Worm (Caenorhabditis elegans) whole organism, dauer: Measurements from ENCODE around the gene C35D10.17.

Experiments used
- unc-62 ChIP-seq: sonication (generic microtip); optimal IDR thresholded peaks from 2 replicates; lab custom pipeline; 2017; ENCODE audit warnings: missing biosample characterization, missing genetic modification reagents, missing genetic modification characterization

The C35D10.17 gene

DNA sequence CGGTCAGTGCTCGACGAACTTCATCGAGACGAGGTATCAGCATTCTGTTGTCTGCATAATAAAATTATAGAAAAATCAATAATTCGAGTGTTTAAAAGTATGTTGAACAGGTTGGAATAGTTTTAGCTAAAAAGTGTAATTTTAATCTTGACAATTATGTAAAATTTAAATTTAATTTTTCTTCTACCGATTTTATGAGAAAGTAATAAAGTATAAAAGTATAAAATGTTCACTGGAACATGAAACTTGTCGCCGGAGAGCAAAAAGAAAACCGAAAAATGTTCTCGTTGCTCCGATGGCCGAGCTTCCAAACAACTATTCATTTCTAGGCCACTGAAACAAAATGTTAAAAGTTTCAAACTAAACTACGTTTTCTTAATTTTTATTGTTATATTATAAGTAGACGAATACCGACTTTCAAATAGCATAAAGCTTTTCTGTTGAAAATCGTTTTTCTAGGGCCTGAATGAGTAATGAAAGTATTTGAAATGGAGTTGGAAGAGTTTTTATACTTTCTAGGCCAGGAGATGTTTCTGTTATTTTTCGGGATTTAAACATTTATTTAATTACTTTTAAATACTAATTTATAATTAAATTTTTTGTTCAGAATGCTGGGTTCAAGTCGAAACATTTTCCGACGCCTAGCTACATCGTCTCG is 5.0 kb upstream of the C35D10.17 start, which contains the start of the genes C35D10.10 and C35D10.5:
Gene C35D10.10 (minus strand): TSS at position 51 of the 658 bp plus-strand sequence.
Gene C35D10.5 (plus strand): TSS at position 608 of the 658 bp plus-strand sequence.
- no peak for TF ChIP-seq unc-62 (GFP tag; lab: Kevin White, UChicago)

DNA sequence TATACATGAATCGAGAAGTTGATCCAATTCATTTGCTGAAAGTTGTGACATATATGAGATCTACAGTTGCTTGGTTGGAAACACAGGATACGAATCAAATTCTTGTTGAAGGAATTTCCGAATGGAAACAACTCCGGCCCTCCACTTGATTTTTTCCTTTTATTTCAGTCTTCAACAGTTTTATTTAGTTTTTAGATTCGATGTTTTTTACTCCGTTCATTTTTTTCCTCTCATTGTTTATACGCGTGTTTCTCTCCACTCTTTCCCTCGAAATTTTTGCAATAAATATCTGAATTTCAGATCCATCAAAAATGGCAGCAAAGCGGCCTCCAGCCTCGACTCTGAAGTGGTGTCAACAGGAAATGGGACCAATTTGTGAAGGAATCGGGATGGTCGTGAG is 3.7 kb upstream of the C35D10.17 start, which contains the start of gene coq-8:
Gene coq-8 (plus strand): TSS at position 301 of the 400 bp plus-strand sequence.
- TF ChIP-seq unc-62 (GFP tag; lab: Kevin White, UChicago): no peak

DNA sequence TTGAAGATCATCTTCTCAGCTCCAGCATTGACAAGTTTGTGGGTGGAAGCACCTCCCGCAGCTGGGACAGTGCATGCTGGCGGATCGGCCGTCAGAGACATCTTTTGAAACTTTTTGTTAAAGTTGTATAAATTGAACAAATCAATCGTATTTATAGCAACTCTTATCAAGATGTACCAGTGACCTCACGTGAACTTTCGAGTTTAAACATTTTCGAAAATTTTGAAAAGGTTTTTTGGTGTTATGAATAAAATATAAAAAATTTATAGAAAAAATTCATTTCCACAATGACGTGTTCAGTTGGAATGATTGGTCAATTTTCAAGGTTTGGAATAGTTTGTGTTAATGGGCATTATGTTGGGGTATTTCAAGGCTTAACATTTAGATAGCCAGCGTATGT is 1.8 kb downstream of the C35D10.17 start, which contains the start of the genes msd-4 and C35D10.3:
Gene msd-4 (minus strand): TSS at position 101 of the 400 bp plus-strand sequence.
Gene C35D10.3 (plus strand): TSS at position 279 of the 400 bp plus-strand sequence.
- no peak for TF ChIP-seq unc-62 (GFP tag; lab: Kevin White, UChicago)

- TF ChIP-seq unc-62 (GFP tag; lab: Kevin White, UChicago): no peak
Observed at ce11 chrIII:4870478-4870877, 3.6 kb downstream of the C35D10.17 start, which contains the start of gene gipc-1. Gene gipc-1, plus strand, starts transcription at chrIII:4870778.

DNA sequence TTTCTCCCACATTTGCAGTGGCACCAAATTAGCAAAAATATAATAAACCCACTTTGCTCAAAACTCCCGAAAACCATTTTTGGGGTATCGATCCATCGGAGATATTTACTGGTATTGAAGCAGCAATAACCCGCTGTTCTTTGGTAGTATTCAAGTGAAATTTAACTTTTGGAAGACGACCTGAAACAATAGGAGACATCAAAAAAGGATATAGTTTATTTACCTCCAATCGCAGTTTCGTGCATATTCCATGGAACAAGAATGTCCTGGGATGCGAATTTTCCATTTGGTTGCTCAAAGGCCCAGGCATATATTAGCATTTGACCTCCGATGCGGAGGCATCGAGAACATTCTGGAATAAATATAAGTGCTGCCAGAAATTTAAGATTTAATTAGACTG is 6.5 kb downstream of the C35D10.17 start:
- TF ChIP-seq unc-62 (GFP tag; lab: Kevin White, UChicago): no peak

DNA sequence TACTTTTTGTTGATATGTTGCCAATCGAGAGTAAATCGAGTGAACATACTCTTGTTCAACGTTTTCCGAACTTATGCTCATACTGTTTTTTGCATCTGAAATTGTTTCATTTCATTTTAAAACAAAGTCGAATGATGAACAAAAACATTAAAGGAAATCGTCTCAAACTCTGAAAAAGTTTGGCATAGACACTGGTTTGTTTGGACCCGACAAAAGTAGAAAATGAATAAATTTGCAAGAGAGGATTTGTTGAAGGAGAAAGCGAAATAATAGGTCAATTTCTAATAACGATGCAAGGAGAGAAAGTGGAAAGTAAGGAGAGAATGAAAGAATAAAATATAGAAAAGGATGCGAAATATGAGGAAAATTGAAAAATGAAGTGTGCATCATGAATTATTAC is 7.8 kb downstream of the C35D10.17 start, which contains the start of gene C35D10.12:
Gene C35D10.12 (minus strand): TSS at position 101 of the 400 bp plus-strand sequence.
- no peak for TF ChIP-seq unc-62 (GFP tag; lab: Kevin White, UChicago)

DNA sequence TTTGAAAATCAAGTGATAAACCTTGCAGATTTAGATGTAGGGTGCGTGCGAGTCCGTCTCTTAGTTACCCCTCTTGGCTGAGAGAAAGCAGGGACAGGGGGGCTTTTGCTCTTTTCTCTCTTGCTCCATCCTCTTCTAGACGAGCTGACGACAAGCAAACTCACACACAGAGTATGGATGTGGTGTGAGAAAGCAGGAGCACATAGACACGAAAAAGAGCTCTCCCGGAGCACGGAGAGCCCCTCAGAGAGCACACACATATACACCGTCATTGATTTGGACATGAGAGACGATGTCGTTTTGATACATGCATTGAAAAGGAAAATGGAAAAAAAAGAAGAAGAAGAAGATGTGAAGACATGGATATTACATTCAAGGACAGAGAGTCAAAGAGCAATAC is 8.8 kb downstream of the C35D10.17 start:
- TF ChIP-seq unc-62 (GFP tag; lab: Kevin White, UChicago): no peak

DNA sequence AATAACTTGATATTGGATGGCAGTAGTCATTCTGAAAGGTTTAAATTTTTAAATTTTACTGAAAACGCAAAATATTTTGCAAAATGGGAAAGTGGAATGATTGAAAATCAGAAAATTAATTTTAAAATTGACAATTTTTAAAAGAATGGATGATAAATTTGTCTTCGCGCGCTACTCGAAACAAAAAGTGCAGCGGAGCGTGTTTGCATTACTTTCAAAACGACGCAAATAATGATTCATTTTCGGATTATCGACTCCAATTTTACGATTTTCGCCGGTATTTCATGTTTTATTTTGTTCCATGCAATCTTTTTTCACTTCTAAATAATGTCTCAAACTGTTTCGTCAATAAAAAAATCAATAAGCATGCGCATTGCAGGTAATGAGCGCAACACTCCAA is 11.4 kb downstream of the C35D10.17 start, which contains the start of the genes tost-1 and arx-6:
Gene tost-1 (minus strand): TSS at position 31 of the 400 bp plus-strand sequence.
Gene arx-6 (plus strand): TSS at position 378 of the 400 bp plus-strand sequence.
- TF ChIP-seq unc-62 (GFP tag; lab: Kevin White, UChicago): no peak

- no peak for TF ChIP-seq unc-62 (GFP tag; lab: Kevin White, UChicago)
Observed at ce11 chrIII:4879445-4879844, 12.6 kb downstream of the C35D10.17 start, which contains the start of gene C35D10.1. Gene C35D10.1, plus strand, starts transcription at chrIII:4879745.

DNA sequence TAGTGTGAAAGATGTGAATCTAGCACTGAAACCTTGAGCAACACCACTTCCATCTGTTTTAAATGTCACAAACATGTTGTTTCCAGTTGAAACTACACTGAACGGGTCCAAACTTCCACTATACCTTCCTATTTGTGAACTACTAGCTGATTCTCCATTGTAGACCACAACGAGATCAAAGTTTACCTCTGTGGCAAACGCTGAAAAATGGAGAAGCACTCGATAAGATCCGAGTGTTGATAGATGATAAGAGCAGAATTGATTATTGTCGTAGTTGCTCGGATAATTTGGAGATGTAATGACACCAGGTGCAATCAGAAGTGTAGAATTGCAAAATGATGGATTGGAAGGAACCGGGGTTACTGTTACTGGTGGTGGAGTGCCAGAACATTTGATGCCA is 15.1 kb downstream of the C35D10.17 start:
- no peak for TF ChIP-seq unc-62 (GFP tag; lab: Kevin White, UChicago)

ce11 chrIII:4883429-4883828 is 16.6 kb downstream of the C35D10.17 start, which contains the start of gene clec-5:
Gene clec-5, minus strand, starts transcription at chrIII:4883606.
- no peak for TF ChIP-seq unc-62 (GFP tag; lab: Kevin White, UChicago)

- TF ChIP-seq unc-62 (GFP tag; lab: Kevin White, UChicago): no peak
Observed at ce11 chrIII:4887291-4887690, 20.4 kb downstream of the C35D10.17 start, which contains the start of gene clec-6. Gene clec-6, minus strand, starts transcription at chrIII:4887444.

- no peak for TF ChIP-seq unc-62 (GFP tag; lab: Kevin White, UChicago)
Observed at ce11 chrIII:4890997-4891396, 24.1 kb downstream of the C35D10.17 start, which contains the start of gene F26F4.5. Gene F26F4.5, minus strand, starts transcription at chrIII:4891252.

- TF ChIP-seq unc-62 (GFP tag; lab: Kevin White, UChicago): no peak
Observed at ce11 chrIII:4893540-4893939, 26.7 kb downstream of the C35D10.17 start, which contains the start of gene F26F4.6. Gene F26F4.6, minus strand, starts transcription at chrIII:4893640.

ce11 chrIII:4895313-4895712 is 28.5 kb downstream of the C35D10.17 start:
- TF ChIP-seq unc-62 (GFP tag; lab: Kevin White, UChicago): no peak

- no peak for TF ChIP-seq unc-62 (GFP tag; lab: Kevin White, UChicago)
Observed at ce11 chrIII:4899035-4899578, 32.2 kb downstream of the C35D10.17 start, which contains the start of gene nhl-2. Gene nhl-2, minus strand, starts transcription at chrIII:4899085.
